Fruit fly (Drosophila melanogaster): ENCODE measurements around the gene Gapvd1.

dm6 chrX:11383530-11383929 is 58.3 kb downstream of the Gapvd1 start:
- no peak for TF ChIP-seq cwo (GFP tag; optimal IDR thresholded peaks at IDR 0.05)
- no peak for TF ChIP-seq CG7556 (GFP tag; optimal IDR thresholded peaks at IDR 0.05)
- no peak for TF ChIP-seq Rx (GFP tag; IDR thresholded peaks at IDR 0.05)
- no peak for TF ChIP-seq h (optimal IDR thresholded peaks at IDR 0.05)
- no peak for TF ChIP-seq Rfx (GFP tag; IDR thresholded peaks at IDR 0.05)
- no peak for TF ChIP-seq lola (GFP tag; optimal IDR thresholded peaks at IDR 0.05)
- TF ChIP-seq CG12299 (tag; optimal IDR thresholded peaks at IDR 0.05): no peak
- TF ChIP-seq CG3407 (GFP tag; optimal IDR thresholded peaks at IDR 0.05): no peak
- TF ChIP-seq B-H2 (GFP tag; optimal IDR thresholded peaks at IDR 0.05): no peak
- no peak for TF ChIP-seq Elba2 (GFP tag; optimal IDR thresholded peaks at IDR 0.05)

Data from whole organism, embryonic.